Fruit fly (Drosophila melanogaster) whole organism, adult: Measurements from ENCODE around the gene Mcm7.

ENCODE experiments used
- CG11617 ChIP-seq: fragments of 200-800 bp; sonication (Bioruptor generic); optimal IDR thresholded peaks from 2 replicates; lab custom pipeline; 2017; ENCODE audit warnings: mild to moderate bottlenecking, missing biosample characterization, missing genetic modification reagents, missing genetic modification characterization
- CG12768 ChIP-seq: fragments of 200-800 bp; sonication (Bioruptor generic); optimal IDR thresholded peaks from 2 replicates; lab custom pipeline; 2017; ENCODE audit warnings: missing biosample characterization, missing genetic modification characterization, mild to moderate bottlenecking, moderate library complexity, missing genetic modification reagents
- CG14711 ChIP-seq: fragments of 200-800 bp; sonication (Bioruptor generic); optimal IDR thresholded peaks from 2 replicates; lab custom pipeline; 2018; ENCODE audit warnings: missing biosample characterization, mild to moderate bottlenecking, missing genetic modification characterization, moderate library complexity
- CG1620 ChIP-seq: fragments of 200-800 bp; sonication (Bioruptor generic); optimal IDR thresholded peaks from 2 replicates; lab custom pipeline; 2016; ENCODE audit warnings: missing biosample characterization, missing genetic modification characterization
- CG33017 ChIP-seq: fragments of 200-800 bp; sonication (Bioruptor generic); optimal IDR thresholded peaks from 2 replicates; lab custom pipeline; 2018; ENCODE audit warnings: missing biosample characterization, mild to moderate bottlenecking, missing genetic modification characterization, moderate library complexity
- CG5204 ChIP-seq: fragments of 200-800 bp; sonication (Bioruptor generic); optimal IDR thresholded peaks from 2 replicates; lab custom pipeline; 2016; ENCODE audit warnings: missing biosample characterization, missing genetic modification characterization
- CG7045 ChIP-seq: fragments of 200-800 bp; sonication (Bioruptor generic); optimal IDR thresholded peaks from 2 replicates; lab custom pipeline; 2017; ENCODE audit warnings: missing biosample characterization, mild to moderate bottlenecking, missing genetic modification characterization
- CG7101 ChIP-seq: fragments of 200-800 bp; sonication (Bioruptor generic); optimal IDR thresholded peaks from 2 replicates; lab custom pipeline; 2018; ENCODE audit warnings: missing biosample characterization, mild to moderate bottlenecking, missing genetic modification characterization, moderate library complexity
- Clk ChIP-seq: fragments of 200-800 bp; sonication (Bioruptor generic); optimal IDR thresholded peaks from 2 replicates; lab custom pipeline; 2017; ENCODE audit warnings: missing biosample characterization, missing genetic modification characterization
- Crg-1 ChIP-seq: fragments of 200-800 bp; sonication (Bioruptor generic); optimal IDR thresholded peaks from 2 replicates; lab custom pipeline; 2016; ENCODE audit warnings: missing biosample characterization, missing genetic modification characterization
- Hr96 ChIP-seq: fragments of 200-800 bp; sonication (Bioruptor generic); optimal IDR thresholded peaks from 2 replicates; lab custom pipeline; 2016; ENCODE audit warnings: missing biosample characterization, missing genetic modification characterization
- Mnt ChIP-seq: fragments of 200-800 bp; sonication (Bioruptor generic); optimal IDR thresholded peaks from 2 replicates; lab custom pipeline; 2016; ENCODE audit warnings: missing biosample characterization, mild to moderate bottlenecking, missing genetic modification characterization
- bab1 ChIP-seq: fragments of 200-800 bp; sonication (Bioruptor generic); optimal IDR thresholded peaks from 3 replicates; lab custom pipeline; 2019; ENCODE audit warnings: missing biosample characterization, mild to moderate bottlenecking, missing genetic modification characterization, moderate library complexity
- cic ChIP-seq: fragments of 200-800 bp; sonication (Bioruptor generic); optimal IDR thresholded peaks from 2 replicates; lab custom pipeline; 2017; ENCODE audit warnings: missing biosample characterization, mild to moderate bottlenecking, missing genetic modification characterization, moderate library complexity
- cnc ChIP-seq, 2 experiments: fragments of >200 bp; optimal IDR thresholded peaks; 2 replicates each; lab custom pipeline; 2017
- kay ChIP-seq: fragments of 200-800 bp; sonication (Bioruptor generic); peaks from one replicate; lab custom pipeline; 2016; ENCODE audit warnings: missing biosample characterization, missing genetic modification characterization, borderline replicate concordance
- ovo ChIP-seq: fragments of 200-800 bp; sonication (Bioruptor generic); optimal IDR thresholded peaks from 2 replicates; lab custom pipeline; 2016; ENCODE audit warnings: missing biosample characterization, missing genetic modification characterization
- pad ChIP-seq: fragments of 200-800 bp; sonication (Bioruptor generic); optimal IDR thresholded peaks from 3 replicates; lab custom pipeline; 2017; ENCODE audit warnings: missing biosample characterization, missing genetic modification characterization, mild to moderate bottlenecking, moderate library complexity, missing genetic modification reagents
- tj ChIP-seq: fragments of 200-800 bp; sonication (Bioruptor generic); optimal IDR thresholded peaks from 3 replicates; lab custom pipeline; 2017; ENCODE audit warnings: missing biosample characterization, mild to moderate bottlenecking, missing genetic modification characterization, moderate library complexity
- toe ChIP-seq: fragments of 200-800 bp; sonication (Bioruptor generic); optimal IDR thresholded peaks from 2 replicates; lab custom pipeline; 2016; ENCODE audit warnings: missing biosample characterization, missing genetic modification characterization

Mcm7 gene

dm6 chr3L:8888533-8888932 is 2.9 kb upstream of the Mcm7 start, which contains the start of gene CG43169:
Gene CG43169 (minus strand): TSS chr3L:8888633.
- TF ChIP-seq CG11617 (GFP tag; lab: Kevin White, UChicago): no peak
- no peak for TF ChIP-seq kay
- no peak for TF ChIP-seq CG5204 (GFP tag; lab: Kevin White, UChicago)
- TF ChIP-seq Clk: no peak
- no peak for TF ChIP-seq cnc (optimal IDR thresholded peaks at IDR 0.05; lab: Kevin White, UChicago)
- no peak for TF ChIP-seq cic (GFP tag; lab: Kevin White, UChicago)
- TF ChIP-seq CG7101 (tag; lab: Kevin White, UChicago): no peak
- TF ChIP-seq CG7045 (GFP tag; lab: Kevin White, UChicago): no peak
- no peak for TF ChIP-seq bab1 (GFP tag; lab: Kevin White, UChicago)
- no peak for TF ChIP-seq pad
- no peak for TF ChIP-seq Hr96 (GFP tag; lab: Kevin White, UChicago)
- TF ChIP-seq CG14711 (tag; lab: Kevin White, UChicago): no peak
- no peak for TF ChIP-seq toe (GFP tag; lab: Kevin White, UChicago)

dm6 chr3L:8905100-8905499 is 13.7 kb downstream of the Mcm7 start, which contains the start of gene TrpA1:
Gene TrpA1 (minus strand): TSS chr3L:8905200.
- TF ChIP-seq CG7045 (GFP tag; lab: Kevin White, UChicago): no peak
- TF ChIP-seq CG33017 (tag; lab: Kevin White, UChicago): no peak
- no peak for TF ChIP-seq CG7101 (tag; lab: Kevin White, UChicago)
- TF ChIP-seq Mnt: no peak
- no peak for TF ChIP-seq cnc (optimal IDR thresholded peaks at IDR 0.05; lab: Kevin White, UChicago)
- no peak for TF ChIP-seq cic (GFP tag; lab: Kevin White, UChicago)
- no peak for TF ChIP-seq Clk
- TF ChIP-seq toe (GFP tag; lab: Kevin White, UChicago): no peak
- TF ChIP-seq CG11617 (GFP tag; lab: Kevin White, UChicago): no peak
- TF ChIP-seq CG14711 (tag; lab: Kevin White, UChicago): no peak
- TF ChIP-seq CG1620 (GFP tag; lab: Kevin White, UChicago): no peak
- no peak for TF ChIP-seq ovo (GFP tag; lab: Kevin White, UChicago)
- no peak for TF ChIP-seq Hr96 (GFP tag; lab: Kevin White, UChicago)
- TF ChIP-seq kay: no peak
- no peak for TF ChIP-seq pad
- TF ChIP-seq CG5204 (GFP tag; lab: Kevin White, UChicago): no peak
- TF ChIP-seq bab1 (GFP tag; lab: Kevin White, UChicago): no peak
- no peak for TF ChIP-seq tj
- no peak for TF ChIP-seq CG12768
- TF ChIP-seq Crg-1 (GFP tag; lab: Kevin White, UChicago): no peak

- TF ChIP-seq CG33017 (tag; lab: Kevin White, UChicago) (no peak), Clk (no peak), cnc (optimal IDR thresholded peaks at IDR 0.05; lab: Kevin White, UChicago) (no peak), CG1620 (GFP tag; lab: Kevin White, UChicago) (no peak), cic (GFP tag; lab: Kevin White, UChicago) (no peak), Mnt (no peak), CG12768 (peak; percentile 15), kay (no peak), tj (peak; percentile 4)
Observed at dm6 chr3L:8912332-8912731, 20.9 kb downstream of the Mcm7 start, which contains the start of the genes Tsp66E and mfr. Gene Tsp66E (plus strand): TSS chr3L:8912499. Gene mfr (minus strand): TSS chr3L:8912671.

DNA sequence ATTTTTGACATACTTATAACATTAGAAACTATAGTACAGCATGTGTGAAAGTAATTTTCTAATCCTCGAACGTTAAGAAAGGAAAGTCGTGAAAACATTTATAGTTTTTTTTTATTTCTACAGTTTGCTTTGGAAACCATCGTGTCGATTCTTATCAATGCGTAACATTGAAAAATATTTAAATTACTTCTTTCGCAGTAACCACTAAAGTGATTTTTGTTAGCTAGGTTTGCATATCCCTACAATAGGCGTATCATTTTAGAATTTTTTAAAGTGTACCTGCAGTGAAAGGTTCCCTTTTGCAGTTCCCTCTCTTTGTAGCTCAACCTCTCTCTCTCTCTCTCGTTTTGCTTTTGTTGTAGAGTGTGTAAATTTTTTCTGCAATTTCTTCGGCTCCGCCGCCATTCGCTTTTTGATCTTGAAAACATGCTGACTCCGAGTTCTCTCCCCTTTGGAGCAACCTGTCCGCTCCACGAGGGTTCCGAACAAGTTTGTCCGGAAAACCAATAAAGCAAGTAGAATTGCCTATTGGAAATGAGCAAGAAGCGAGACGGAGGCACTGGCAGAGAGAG is 22.2 kb downstream of the Mcm7 start:
- TF ChIP-seq bab1 (GFP tag; lab: Kevin White, UChicago) (peak; percentile 10), kay (peak; percentile 81), CG33017 (tag; lab: Kevin White, UChicago) (no peak), tj (peak; percentile 11)

DNA sequence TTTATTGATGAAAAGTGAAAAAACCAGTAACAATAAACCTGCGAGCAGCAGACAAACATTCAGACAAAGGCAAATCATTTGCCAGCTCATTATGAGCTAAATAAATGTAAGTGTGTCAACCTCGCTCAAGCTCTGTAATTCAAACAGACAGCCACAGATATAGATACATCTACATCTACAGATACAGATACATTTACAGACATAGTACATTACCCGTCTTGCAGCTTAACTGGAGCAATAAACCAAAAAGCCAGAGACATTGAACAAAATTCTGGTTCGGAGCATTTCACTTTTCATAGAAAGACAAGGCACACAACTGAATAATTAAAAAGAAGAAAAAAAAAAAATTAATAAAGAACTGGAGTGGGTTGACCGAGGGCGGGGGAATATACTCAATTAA is 28.3 kb downstream of the Mcm7 start:
- no peak for TF ChIP-seq CG11617 (GFP tag; lab: Kevin White, UChicago)
- no peak for TF ChIP-seq Hr96 (GFP tag; lab: Kevin White, UChicago)
- TF ChIP-seq cic (GFP tag; lab: Kevin White, UChicago): no peak

- TF ChIP-seq CG11617 (GFP tag; lab: Kevin White, UChicago) (no peak), Crg-1 (GFP tag; lab: Kevin White, UChicago) (no peak), CG1620 (GFP tag; lab: Kevin White, UChicago) (no peak), CG7045 (GFP tag; lab: Kevin White, UChicago) (no peak)
Observed at dm6 chr3L:8920710-8921109, 29.3 kb downstream of the Mcm7 start.

DNA sequence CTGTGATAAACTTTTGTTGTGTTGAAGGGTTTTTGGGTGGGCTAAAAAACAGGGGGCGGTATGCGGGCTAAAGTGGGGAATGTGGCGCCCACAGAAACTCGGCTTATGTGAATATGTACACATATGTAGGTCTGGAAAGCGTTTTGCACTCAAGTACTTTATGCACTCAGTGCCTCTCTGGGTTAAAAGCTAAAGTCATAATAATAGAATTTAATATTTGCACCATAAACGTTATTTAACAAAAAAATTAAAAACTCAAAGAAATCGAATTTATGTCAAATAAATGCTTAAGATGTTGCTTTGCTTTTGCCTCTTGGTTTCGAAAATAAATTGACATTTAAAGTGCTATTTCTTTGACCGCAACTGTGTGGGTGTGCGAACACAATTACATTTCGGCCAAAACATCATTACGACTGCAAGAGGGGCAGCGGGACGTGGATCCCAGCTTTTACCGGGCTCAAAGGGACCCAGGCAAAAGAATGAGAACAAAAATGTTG is 33.1 kb downstream of the Mcm7 start:
- TF ChIP-seq CG7045 (GFP tag; lab: Kevin White, UChicago) (no peak), kay (peak; percentile 44), ovo (GFP tag; lab: Kevin White, UChicago) (no peak)
